Worm (Caenorhabditis elegans) whole organism, L3 larva: ENCODE data around the gene C35D10.7.

ENCODE experiments used
- R02D3.7 ChIP-seq: fragments of 150-350 bp; optimal IDR thresholded peaks from 2 replicates; lab custom pipeline; 2014; ENCODE audit warnings: missing biosample characterization, missing genetic modification characterization
- ama-1 ChIP-seq: fragments of 150-350 bp; optimal IDR thresholded peaks from 2 replicates; lab custom pipeline; 2018
- ceh-9 ChIP-seq: sonication (generic microtip); optimal IDR thresholded peaks from 2 replicates; lab custom pipeline; 2018; ENCODE audit warnings: missing biosample characterization, missing genetic modification characterization
- elt-2 ChIP-seq: sonication (generic microtip); optimal IDR thresholded peaks from 2 replicates; lab custom pipeline; 2016; ENCODE audit warnings: missing genetic modification reagents, mild to moderate bottlenecking, missing genetic modification characterization, missing compliant biosample characterization
- fkh-10 ChIP-seq: sonication (generic microtip); optimal IDR thresholded peaks from 2 replicates; lab custom pipeline; 2017; ENCODE audit warnings: missing biosample characterization, missing genetic modification reagents, missing genetic modification characterization
- nhr-237 ChIP-seq: fragments of 150-350 bp; optimal IDR thresholded peaks from 2 replicates; lab custom pipeline; 2014; ENCODE audit warnings: missing biosample characterization, missing genetic modification characterization
- nhr-76 ChIP-seq: fragments of 150-350 bp; sonication (generic microtip); optimal IDR thresholded peaks from 5 replicates; lab custom pipeline; 2014; ENCODE audit warnings: missing biosample characterization, missing genetic modification characterization
- skn-1 ChIP-seq: fragments of 150-350 bp; optimal IDR thresholded peaks from 2 replicates; lab custom pipeline; 2014; ENCODE audit warnings: missing biosample characterization, missing genetic modification characterization
- snpc-4 ChIP-seq: fragments of 150-350 bp; optimal IDR thresholded peaks from 2 replicates; lab custom pipeline; 2014; ENCODE audit warnings: missing biosample characterization, missing genetic modification characterization

DNA sequence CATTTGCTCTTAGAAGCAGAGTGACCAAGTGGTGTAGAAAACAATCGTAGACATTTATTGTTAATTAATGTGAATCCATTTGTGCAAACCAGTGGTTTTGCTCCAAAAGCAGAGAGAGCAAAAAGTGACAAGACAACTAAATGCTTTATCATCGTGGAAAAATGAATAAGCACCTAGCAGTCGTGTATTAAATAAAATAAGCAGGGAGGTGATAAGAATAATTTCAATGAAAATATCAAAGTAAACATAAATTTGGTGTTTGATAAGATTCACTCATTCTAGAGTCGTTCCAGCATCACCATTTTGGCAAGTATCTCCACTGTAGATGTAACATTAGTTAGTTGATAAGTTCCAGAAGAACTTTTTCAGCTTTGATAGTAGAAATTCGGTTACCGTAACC, 31.3 kb downstream of the C35D10.7 start, which contains the start of gene clec-6:
- TF ChIP-seq snpc-4 (tag; lab: Kevin White, UChicago) (no peak), nhr-76 (tag; lab: Kevin White, UChicago) (no peak), ama-1 (no peak), elt-2 (tag; lab: Kevin White, UChicago) (peak; percentile 60), fkh-10 (GFP tag; lab: Kevin White, UChicago) (no peak), ceh-9 (tag; lab: Kevin White, UChicago) (no peak), R02D3.7 (tag; lab: Kevin White, UChicago) (no peak), skn-1 (tag; lab: Kevin White, UChicago) (no peak), nhr-237 (tag; lab: Kevin White, UChicago) (no peak)
